Worm (Caenorhabditis elegans): ENCODE results near the gene srh-185.

DNA sequence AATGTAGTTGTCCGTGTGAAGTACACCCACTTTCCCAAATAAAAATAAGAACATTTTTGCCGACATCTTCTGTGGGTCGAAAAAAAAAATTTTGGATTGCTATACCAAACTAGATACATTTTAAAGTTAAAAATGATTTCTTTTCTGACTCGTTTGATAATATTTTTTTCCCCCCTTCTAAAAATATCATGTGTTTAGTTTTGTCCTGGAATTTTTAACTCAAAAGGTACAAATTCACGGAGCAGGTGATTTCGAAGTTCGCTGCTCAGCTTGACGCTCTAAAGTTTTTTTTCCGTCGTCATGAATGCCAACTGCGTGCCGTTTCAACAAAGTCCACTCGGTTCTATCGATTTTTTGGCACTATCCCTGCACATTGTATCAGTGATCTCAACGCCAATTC lies at the start of gene srh-185:
- TF ChIP-seq snpc-4 (tag; optimal IDR thresholded peaks at IDR 0.05) (no peak), nhr-76 (tag; optimal IDR thresholded peaks at IDR 0.05) (no peak), nhr-12 (tag; optimal IDR thresholded peaks at IDR 0.05) (no peak), lin-13 (tag; optimal IDR thresholded peaks at IDR 0.05) (no peak), mep-1 (tag; optimal IDR thresholded peaks at IDR 0.05) (no peak), lin-32 (GFP tag; optimal IDR thresholded peaks at IDR 0.05) (no peak)
